Worm (Caenorhabditis elegans): ENCODE measurements around the gene htp-1.

Gene htp-1

DNA sequence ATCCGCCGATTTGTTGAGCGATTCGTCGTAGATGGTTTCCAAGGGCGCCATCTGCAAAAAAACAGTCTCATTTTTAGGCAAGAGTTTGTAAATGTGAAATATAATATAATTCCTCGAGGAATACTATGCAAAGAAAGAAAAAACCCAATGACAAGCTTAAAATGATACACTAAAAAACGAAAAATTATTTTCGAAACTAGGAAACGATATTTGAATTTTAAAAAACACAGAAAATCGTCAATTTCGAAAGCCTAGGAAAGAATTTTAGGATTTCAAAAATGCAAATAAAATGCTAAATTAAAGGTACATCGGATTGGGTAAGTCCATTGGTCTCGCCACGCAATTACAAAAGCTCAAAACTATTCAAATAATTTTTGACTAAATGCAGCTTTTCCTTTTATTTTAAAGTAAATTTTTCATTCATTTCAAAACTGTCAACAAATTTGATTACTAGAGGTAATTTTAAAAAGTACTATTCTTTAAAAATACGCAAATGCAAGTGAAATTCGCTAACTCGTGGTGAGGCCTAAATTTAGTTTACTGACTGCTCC is at the start of gene htp-1, which contains the start of gene ZK616.5:
Gene htp-1 (minus strand): TSS at position 51 of the 551 bp plus-strand sequence.
Gene ZK616.5 (plus strand): TSS at position 423 of the 551 bp plus-strand sequence.
- TF ChIP-seq unc-62 (GFP tag; optimal IDR thresholded peaks at IDR 0.05): no peak

DNA sequence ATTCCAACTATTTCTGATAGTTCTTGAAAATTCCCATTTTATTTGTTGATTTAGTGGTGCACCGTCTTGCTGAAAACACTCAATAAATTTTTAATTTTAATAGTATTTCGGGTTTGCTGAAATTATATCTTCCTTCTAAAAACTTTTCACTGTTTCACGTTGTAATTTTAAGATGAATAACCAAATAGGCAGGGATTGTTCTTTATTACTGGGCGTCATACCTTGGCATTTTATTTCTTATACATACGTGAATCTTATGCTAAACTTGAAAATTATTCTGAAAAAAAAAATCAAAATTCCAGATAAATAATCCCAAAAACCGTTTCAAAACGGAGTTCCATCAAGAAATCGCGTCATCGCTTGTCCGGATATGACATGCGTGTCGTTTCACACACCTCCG is 47.3 kb upstream of the htp-1 start, which contains the start of gene mgl-3:
Gene mgl-3 (plus strand): TSS at position 301 of the 400 bp plus-strand sequence.
- TF ChIP-seq unc-62 (GFP tag; optimal IDR thresholded peaks at IDR 0.05): no peak

- TF ChIP-seq unc-62 (GFP tag; optimal IDR thresholded peaks at IDR 0.05): no peak
Observed at ce11 chrIV:5419122-5419521, 27.8 kb upstream of the htp-1 start, which contains the start of gene ehn-3. Gene ehn-3, minus strand, starts transcription at chrIV:5419222.

DNA sequence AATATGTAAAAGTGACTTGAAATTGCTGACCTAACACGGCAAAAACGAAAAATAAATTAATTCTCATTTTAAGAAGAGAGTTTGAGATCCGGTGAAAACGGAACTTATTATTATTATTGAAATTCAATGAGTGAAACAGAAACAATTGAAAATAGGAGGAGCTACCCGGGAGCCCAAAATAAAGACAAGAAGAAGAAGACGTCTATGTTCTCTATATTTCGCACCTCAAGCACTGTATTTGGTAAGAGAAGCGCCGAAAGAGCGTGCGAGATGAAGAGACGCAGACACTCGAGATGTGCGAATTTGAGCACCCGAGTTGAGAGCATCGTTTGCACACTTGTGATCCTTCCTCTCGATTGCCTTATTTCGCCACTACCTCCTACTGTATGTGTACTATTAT is 24.3 kb upstream of the htp-1 start, which contains the start of gene spp-7:
Gene spp-7 (minus strand): TSS at position 101 of the 400 bp plus-strand sequence.
- TF ChIP-seq unc-62 (GFP tag; optimal IDR thresholded peaks at IDR 0.05): no peak

- TF ChIP-seq unc-62 (GFP tag; optimal IDR thresholded peaks at IDR 0.05): no peak
Observed at ce11 chrIV:5411641-5412337, 20.4 kb upstream of the htp-1 start, which contains the start of gene ZK616.8. Gene ZK616.8, minus strand, starts transcription at chrIV:5412193.

ce11 chrIV:5411120-5411519 is 19.8 kb upstream of the htp-1 start, which contains the start of gene ZK616.65:
Gene ZK616.65, minus strand, starts transcription at chrIV:5411220.
- TF ChIP-seq unc-62 (GFP tag; optimal IDR thresholded peaks at IDR 0.05): no peak

- no peak for TF ChIP-seq unc-62 (GFP tag; optimal IDR thresholded peaks at IDR 0.05)
Observed at ce11 chrIV:5409112-5409511, 17.8 kb upstream of the htp-1 start.

ce11 chrIV:5405345-5405744 is 14.0 kb upstream of the htp-1 start, which contains the start of gene ZK616.61:
Gene ZK616.61, plus strand, starts transcription at chrIV:5405645.
- no peak for TF ChIP-seq unc-62 (GFP tag; optimal IDR thresholded peaks at IDR 0.05)

ce11 chrIV:5400609-5401008 is 9.3 kb upstream of the htp-1 start, which contains the start of gene ZK616.1:
Gene ZK616.1, plus strand, starts transcription at chrIV:5400909.
- TF ChIP-seq unc-62 (GFP tag; optimal IDR thresholded peaks at IDR 0.05): no peak

ce11 chrIV:5397539-5397938 is 6.2 kb upstream of the htp-1 start, which contains the start of gene ZK616.2:
Gene ZK616.2, plus strand, starts transcription at chrIV:5397839.
- no peak for TF ChIP-seq unc-62 (GFP tag; optimal IDR thresholded peaks at IDR 0.05)

DNA sequence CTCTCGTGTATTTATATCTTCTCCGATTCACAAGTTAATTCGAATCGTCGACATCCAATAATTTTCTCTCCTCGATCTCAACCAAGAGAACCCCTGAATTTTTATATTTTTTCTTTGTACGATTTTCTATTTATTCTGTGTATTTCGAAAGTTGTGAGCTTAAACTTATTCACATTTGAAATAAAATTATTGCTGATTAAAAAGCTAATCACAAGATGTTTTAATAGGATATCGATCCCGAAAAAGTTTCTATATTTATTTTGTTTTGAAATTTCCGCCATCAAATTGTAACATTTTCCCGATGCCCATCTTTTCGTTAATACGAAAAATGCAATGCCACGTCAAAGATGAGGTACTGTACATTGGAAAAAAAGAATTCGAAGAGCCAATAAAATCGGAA is 5.4 kb upstream of the htp-1 start, which contains the start of gene ZK616.3:
Gene ZK616.3 (plus strand): TSS at position 301 of the 400 bp plus-strand sequence.
- no peak for TF ChIP-seq unc-62 (GFP tag; optimal IDR thresholded peaks at IDR 0.05)

- no peak for TF ChIP-seq unc-62 (GFP tag; optimal IDR thresholded peaks at IDR 0.05)
Observed at ce11 chrIV:5394687-5395086, 3.3 kb upstream of the htp-1 start, which contains the start of the genes perm-3 and swsn-6. Gene perm-3, minus strand, starts transcription at chrIV:5394804. Gene swsn-6, plus strand, starts transcription at chrIV:5395033.

- no peak for TF ChIP-seq unc-62 (GFP tag; optimal IDR thresholded peaks at IDR 0.05)
Observed at ce11 chrIV:5393566-5393965, 2.2 kb upstream of the htp-1 start.

- TF ChIP-seq unc-62 (GFP tag; optimal IDR thresholded peaks at IDR 0.05): no peak
Observed at ce11 chrIV:5389951-5390350, 1.4 kb downstream of the htp-1 start.

ce11 chrIV:5388477-5389065 is 2.8 kb downstream of the htp-1 start, which contains the start of gene elo-6:
Gene elo-6, minus strand, starts transcription at chrIV:5388559.
- no peak for TF ChIP-seq unc-62 (GFP tag; optimal IDR thresholded peaks at IDR 0.05)

DNA sequence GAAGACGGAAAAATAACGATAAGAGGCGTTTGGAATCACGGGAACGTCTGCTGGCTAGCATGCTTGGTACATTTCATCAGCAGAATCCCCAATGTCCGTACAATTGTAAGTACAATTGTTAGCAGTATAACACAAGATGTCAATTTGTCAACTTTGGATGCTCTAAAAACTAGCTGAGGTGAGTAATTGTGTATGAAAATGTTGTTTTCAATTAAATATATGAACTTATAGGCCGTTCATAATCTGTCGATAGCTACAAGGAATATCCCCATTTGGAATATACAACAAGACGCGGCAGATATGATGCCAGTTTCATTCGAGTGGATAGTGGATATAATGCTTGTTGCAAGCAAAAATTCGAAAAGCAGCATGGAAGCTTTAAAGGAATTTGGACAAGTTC is 6.3 kb downstream of the htp-1 start, which contains the start of gene F41H10.12:
Gene F41H10.12 (plus strand): TSS at position 301 of the 400 bp plus-strand sequence.
- TF ChIP-seq unc-62 (GFP tag; optimal IDR thresholded peaks at IDR 0.05): no peak

All from whole organism, dauer.